Fruit fly (Drosophila melanogaster): ENCODE data around the gene narya.

- TF ChIP-seq fd96Cb (tag; optimal IDR thresholded peaks at IDR 0.05) (no peak), Spps (tag; optimal IDR thresholded peaks at IDR 0.05) (no peak), HLH3B (GFP tag; IDR thresholded peaks at IDR 0.05) (no peak), CG30431 (GFP tag; optimal IDR thresholded peaks at IDR 0.05) (no peak), h (optimal IDR thresholded peaks at IDR 0.05) (no peak), CG15696 (tag; optimal IDR thresholded peaks at IDR 0.05) (no peak), Sox100B (GFP tag; optimal IDR thresholded peaks at IDR 0.05) (no peak), NC2α (GFP tag; optimal IDR thresholded peaks at IDR 0.05) (no peak), CG4424 (GFP tag; optimal IDR thresholded peaks at IDR 0.05) (peak; percentile 6), CG12391 (tag; optimal IDR thresholded peaks at IDR 0.05) (peak; percentile 38), Xbp1 (GFP tag; optimal IDR thresholded peaks at IDR 0.05) (peak; percentile 54), luna (GFP tag; optimal IDR thresholded peaks at IDR 0.05) (no peak), CG18262 (tag; optimal IDR thresholded peaks at IDR 0.05) (no peak)
Measured at dm6 chrX:19505334-19506185, 30.7 kb downstream of the narya start.
